Fruit fly (Drosophila melanogaster) whole organism, embryonic: ENCODE measurements around the gene Mdr65.

Experiments
- Ada2b ChIP-seq: fragments of 200-800 bp; sonication (Bioruptor generic); IDR thresholded peaks from 2 replicates; pipeline ENCODE4 v1.3.6; 2022; ENCODE audit warnings: missing biosample characterization, missing genetic modification characterization
- Atf-2 ChIP-seq: fragments of 200-800 bp; sonication (Bioruptor generic); optimal IDR thresholded peaks from 2 replicates; lab custom pipeline; 2016; ENCODE audit warnings: missing biosample characterization, missing genetic modification characterization
- C15 ChIP-seq: fragments of 200-800 bp; sonication (Bioruptor generic); IDR thresholded peaks from 3 replicates; pipeline ENCODE4 v1.3.6; 2022; ENCODE audit warnings: missing biosample characterization, missing genetic modification characterization
- CG10543 ChIP-seq: fragments of 200-800 bp; sonication (Bioruptor generic); optimal IDR thresholded peaks from 3 replicates; lab custom pipeline; 2017; ENCODE audit warnings: missing biosample characterization, mild to moderate bottlenecking, missing genetic modification characterization, moderate library complexity
- CG10959 ChIP-seq: fragments of 200-800 bp; sonication (Bioruptor generic); IDR thresholded peaks from 2 replicates; pipeline ENCODE4 v1.3.6; 2022; ENCODE audit warnings: missing biosample characterization, missing genetic modification characterization
- CG12104 ChIP-seq: fragments of 200-800 bp; sonication (Bioruptor generic); optimal IDR thresholded peaks from 3 replicates; lab custom pipeline; 2016; ENCODE audit warnings: missing biosample characterization, missing genetic modification characterization
- CG1233 ChIP-seq: fragments of 200-800 bp; sonication (Bioruptor generic); optimal IDR thresholded peaks from 4 replicates; lab custom pipeline; 2018; ENCODE audit warnings: missing biosample characterization, mild to moderate bottlenecking, missing genetic modification characterization
- CG12769 ChIP-seq: fragments of 200-800 bp; sonication (Bioruptor generic); optimal IDR thresholded peaks from 2 replicates; lab custom pipeline; 2019; ENCODE audit warnings: missing biosample characterization, mild to moderate bottlenecking, missing genetic modification characterization, moderate library complexity
- CG12942 ChIP-seq: fragments of 200-800 bp; sonication (Bioruptor generic); optimal IDR thresholded peaks from 3 replicates; lab custom pipeline; 2016; ENCODE audit warnings: missing biosample characterization, missing genetic modification characterization
- CG15073 ChIP-seq: fragments of 200-800 bp; sonication (Bioruptor generic); optimal IDR thresholded peaks from 2 replicates; lab custom pipeline; 2016; ENCODE audit warnings: missing biosample characterization, missing genetic modification characterization
- CG15479 ChIP-seq: fragments of 200-800 bp; sonication (Bioruptor generic); optimal IDR thresholded peaks from 3 replicates; lab custom pipeline; 2019; ENCODE audit warnings: missing biosample characterization, mild to moderate bottlenecking, missing genetic modification characterization, moderate library complexity
- CG1602 ChIP-seq: fragments of 200-800 bp; sonication (Bioruptor generic); optimal IDR thresholded peaks from 3 replicates; lab custom pipeline; 2016; ENCODE audit warnings: missing biosample characterization, missing genetic modification characterization
- CG17328 ChIP-seq: fragments of 200-800 bp; sonication (Bioruptor generic); IDR thresholded peaks from 2 replicates; pipeline ENCODE4 v1.3.6; 2022; ENCODE audit warnings: missing biosample characterization, missing genetic modification characterization
- CG17829 ChIP-seq: fragments of 200-800 bp; optimal IDR thresholded peaks from 2 replicates; lab custom pipeline; 2019; ENCODE audit warnings: missing biosample characterization, mild to moderate bottlenecking, missing genetic modification characterization, moderate library complexity
- CG30020 ChIP-seq: fragments of 200-800 bp; optimal IDR thresholded peaks from 2 replicates; lab custom pipeline; 2019; ENCODE audit warnings: missing biosample characterization, mild to moderate bottlenecking, missing genetic modification characterization, moderate library complexity
- CG6175 ChIP-seq: fragments of 200-800 bp; sonication (Bioruptor generic); IDR thresholded peaks from 3 replicates; pipeline ENCODE4 v1.3.6; 2022; ENCODE audit warnings: missing biosample characterization, missing genetic modification characterization
- CG7928 ChIP-seq: fragments of 200-800 bp; sonication (Bioruptor generic); optimal IDR thresholded peaks from 2 replicates; lab custom pipeline; 2017; ENCODE audit warnings: missing biosample characterization, mild to moderate bottlenecking, missing genetic modification characterization
- CG8089 ChIP-seq: fragments of 200-800 bp; sonication (Bioruptor generic); optimal IDR thresholded peaks from 3 replicates; lab custom pipeline; 2016; ENCODE audit warnings: missing biosample characterization, missing genetic modification characterization
- CG8924 ChIP-seq: fragments of 200-800 bp; optimal IDR thresholded peaks from 3 replicates; lab custom pipeline; 2019; ENCODE audit warnings: missing biosample characterization, mild to moderate bottlenecking, missing genetic modification characterization, moderate library complexity
- CG9437 ChIP-seq: fragments of 200-800 bp; sonication (Bioruptor generic); optimal IDR thresholded peaks from 2 replicates; lab custom pipeline; 2018; ENCODE audit warnings: missing biosample characterization, mild to moderate bottlenecking, missing genetic modification characterization
- CG9609 ChIP-seq: fragments of 200-800 bp; sonication (Bioruptor generic); optimal IDR thresholded peaks from 3 replicates; lab custom pipeline; 2016; ENCODE audit warnings: missing biosample characterization, missing genetic modification characterization
- CG9727 ChIP-seq: fragments of 200-800 bp; sonication (Bioruptor generic); optimal IDR thresholded peaks from 3 replicates; lab custom pipeline; 2017; ENCODE audit warnings: missing biosample characterization, mild to moderate bottlenecking, missing genetic modification characterization
- CG9817 ChIP-seq: fragments of 200-800 bp; sonication (Bioruptor generic); optimal IDR thresholded peaks from 2 replicates; lab custom pipeline; 2018; ENCODE audit warnings: missing biosample characterization, mild to moderate bottlenecking, missing genetic modification characterization, moderate library complexity
- CG9876 ChIP-seq: fragments of 200-800 bp; sonication (Bioruptor generic); optimal IDR thresholded peaks from 2 replicates; lab custom pipeline; 2016; ENCODE audit warnings: missing biosample characterization, missing genetic modification characterization
- Dad ChIP-seq: fragments of 200-800 bp; sonication (Bioruptor generic); optimal IDR thresholded peaks from 3 replicates; lab custom pipeline; 2016; ENCODE audit warnings: missing biosample characterization, missing genetic modification characterization
- Elba2 ChIP-seq: fragments of 200-800 bp; sonication (Bioruptor generic); optimal IDR thresholded peaks from 3 replicates; lab custom pipeline; 2016; ENCODE audit warnings: missing biosample characterization, missing genetic modification characterization
- HLH54F ChIP-seq: fragments of 200-800 bp; sonication (Bioruptor generic); optimal IDR thresholded peaks from 3 replicates; lab custom pipeline; 2016; ENCODE audit warnings: missing biosample characterization, missing genetic modification characterization
- HLHmδ ChIP-seq: fragments of 200-800 bp; sonication (Bioruptor generic); optimal IDR thresholded peaks from 2 replicates; lab custom pipeline; 2018; ENCODE audit warnings: missing biosample characterization, mild to moderate bottlenecking, missing genetic modification characterization, moderate library complexity
- HmgZ ChIP-seq: fragments of 200-800 bp; sonication (Bioruptor generic); optimal IDR thresholded peaks from 2 replicates; lab custom pipeline; 2018; ENCODE audit warnings: missing biosample characterization, mild to moderate bottlenecking, missing genetic modification characterization
- Lim3 ChIP-seq: fragments of 200-800 bp; sonication (Bioruptor generic); IDR thresholded peaks from 2 replicates; pipeline ENCODE4 v1.3.6; 2022; ENCODE audit warnings: missing biosample characterization, missing genetic modification characterization
- MTF-1 ChIP-seq: fragments of 200-800 bp; sonication (Bioruptor generic); optimal IDR thresholded peaks from 2 replicates; lab custom pipeline; 2018; ENCODE audit warnings: missing biosample characterization, mild to moderate bottlenecking, missing genetic modification characterization, borderline replicate concordance
- Med ChIP-seq: fragments of 200-800 bp; sonication (Bioruptor generic); peaks from one replicate; lab custom pipeline; 2016; ENCODE audit warnings: missing biosample characterization, missing genetic modification characterization, mild to moderate bottlenecking, inconsistent platforms, moderate library complexity
- Meics ChIP-seq: fragments of 200-800 bp; sonication (Bioruptor generic); optimal IDR thresholded peaks from 2 replicates; lab custom pipeline; 2017; ENCODE audit warnings: missing biosample characterization, mild to moderate bottlenecking, missing genetic modification characterization
- NFAT ChIP-seq: fragments of 200-800 bp; sonication (Bioruptor generic); IDR thresholded peaks from 2 replicates; pipeline ENCODE4 v1.3.6; 2022; ENCODE audit warnings: missing biosample characterization, missing genetic modification characterization
- amos ChIP-seq: fragments of 200-800 bp; sonication (Bioruptor generic); IDR thresholded peaks from 2 replicates; pipeline ENCODE4 v1.3.6; 2022; ENCODE audit warnings: missing biosample characterization, missing genetic modification characterization; ENCODE audit not compliant: partially characterized antibody
- bcd ChIP-seq: fragments of 200-800 bp; sonication (Bioruptor generic); optimal IDR thresholded peaks from 2 replicates; lab custom pipeline; 2017; ENCODE audit warnings: missing biosample characterization, mild to moderate bottlenecking, missing genetic modification characterization
- br ChIP-seq: fragments of >200 bp; optimal IDR thresholded peaks from 2 replicates; lab custom pipeline; 2017
- cad ChIP-seq: fragments of >200 bp; optimal IDR thresholded peaks from 2 replicates; lab custom pipeline; 2017; ENCODE audit warnings: missing biosample characterization, missing genetic modification characterization
- chif ChIP-seq, 2 experiments: fragments of 200-800 bp; sonication (Bioruptor generic); optimal IDR thresholded peaks; 3 replicates each; lab custom pipeline; 2016; ENCODE audit warnings: missing biosample characterization in 2 of 2, missing genetic modification characterization in 2 of 2
- ci ChIP-seq: fragments of 200-800 bp; sonication (Bioruptor generic); IDR thresholded peaks from 3 replicates; pipeline ENCODE4 v1.3.6; 2022; ENCODE audit warnings: missing biosample characterization, missing genetic modification characterization
- dimm ChIP-seq: fragments of 200-800 bp; sonication (Bioruptor generic); IDR thresholded peaks from 2 replicates; pipeline ENCODE4 v1.3.6; 2022; ENCODE audit warnings: missing biosample characterization, missing genetic modification characterization
- ems ChIP-seq: fragments of 200-800 bp; sonication (Bioruptor generic); optimal IDR thresholded peaks from 3 replicates; lab custom pipeline; 2016; ENCODE audit warnings: missing biosample characterization, missing genetic modification characterization
- gcm2 ChIP-seq: fragments of 200-800 bp; sonication (Bioruptor generic); optimal IDR thresholded peaks from 2 replicates; lab custom pipeline; 2016; ENCODE audit warnings: missing biosample characterization, missing genetic modification characterization
- grn ChIP-seq: fragments of 200-800 bp; sonication (Bioruptor generic); optimal IDR thresholded peaks from 3 replicates; lab custom pipeline; 2017; ENCODE audit warnings: missing biosample characterization, missing genetic modification characterization
- gsb ChIP-seq: fragments of 200-800 bp; sonication (Bioruptor generic); IDR thresholded peaks from 2 replicates; pipeline ENCODE4 v1.3.6; 2022; ENCODE audit warnings: missing biosample characterization, missing genetic modification characterization
- h ChIP-seq: fragments of >200 bp; optimal IDR thresholded peaks from 2 replicates; lab custom pipeline; 2017
- inv ChIP-seq: fragments of 200-800 bp; sonication (Bioruptor generic); IDR thresholded peaks from 2 replicates; pipeline ENCODE4 v1.3.6; 2022; ENCODE audit warnings: missing biosample characterization, missing genetic modification characterization; ENCODE audit not compliant: partially characterized antibody
- kah ChIP-seq: fragments of 200-800 bp; sonication (Bioruptor generic); optimal IDR thresholded peaks from 2 replicates; lab custom pipeline; 2018; ENCODE audit warnings: missing biosample characterization, mild to moderate bottlenecking, missing genetic modification characterization
- nau ChIP-seq: fragments of 200-800 bp; sonication (Bioruptor generic); optimal IDR thresholded peaks from 3 replicates; lab custom pipeline; 2017; ENCODE audit warnings: missing biosample characterization, mild to moderate bottlenecking, missing genetic modification characterization, missing genetic modification reagents
- pita ChIP-seq: fragments of 200-800 bp; sonication (Bioruptor generic); optimal IDR thresholded peaks from 2 replicates; lab custom pipeline; 2017; ENCODE audit warnings: missing biosample characterization, mild to moderate bottlenecking, missing genetic modification characterization
- sens ChIP-seq: fragments of 200-800 bp; sonication (Bioruptor generic); peaks from one replicate; lab custom pipeline; 2016; ENCODE audit warnings: missing biosample characterization, missing genetic modification characterization
- slbo ChIP-seq: fragments of 200-800 bp; sonication (Bioruptor generic); IDR thresholded peaks from 2 replicates; pipeline ENCODE4 v1.3.6; 2022; ENCODE audit warnings: missing biosample characterization, missing genetic modification characterization
- unc-4 ChIP-seq: fragments of 200-800 bp; sonication (Bioruptor generic); IDR thresholded peaks from 2 replicates; pipeline ENCODE4 v1.3.6; 2022; ENCODE audit warnings: missing biosample characterization, missing genetic modification characterization; ENCODE audit not compliant: partially characterized antibody

Gene Mdr65

dm6 chr3L:6217212-6217611, 28.3 kb downstream of the Mdr65 start (continued):
- TF ChIP-seq kah: peak; percentile 16
- TF ChIP-seq NFAT (GFP tag; lab: Robert Waterston, UW): no peak
- no peak for TF ChIP-seq CG15073
- TF ChIP-seq h (lab: Kevin White, UChicago): no peak
- no peak for TF ChIP-seq CG9876
- TF ChIP-seq Lim3: no peak
- TF ChIP-seq CG17328 (GFP tag; lab: Robert Waterston, UW): peak; percentile 89
- peak; percentile 61 for TF ChIP-seq CG1233
- TF ChIP-seq CG9817 (tag; lab: Kevin White, UChicago): peak; percentile 29
- TF ChIP-seq HLHmδ (GFP tag; lab: Kevin White, UChicago): no peak
- TF ChIP-seq dimm: 0 out of 2 replicates have a peak, but pooled peaks have one; percentile 32
- TF ChIP-seq CG6175 (GFP tag; lab: Robert Waterston, UW): no peak
- peak; percentile 76 for TF ChIP-seq CG9727
- TF ChIP-seq Elba2 (GFP tag; lab: Kevin White, UChicago): no peak
- no peak for TF ChIP-seq CG12769
- peak; percentile 41; the same call in 1 of the 2 replicates for TF ChIP-seq slbo (GFP tag; lab: Robert Waterston, UW)
- peak; percentile 37 for TF ChIP-seq CG12104
- no peak for TF ChIP-seq ems (GFP tag; lab: Kevin White, UChicago)
- TF ChIP-seq CG10959: peak; percentile 66; the same call in 1 of the 2 replicates
- TF ChIP-seq nau (GFP tag; lab: Kevin White, UChicago): no peak
- TF ChIP-seq bcd (GFP tag; lab: Kevin White, UChicago): peak; percentile 36
- peak; percentile 45 to 57 for TF ChIP-seq chif (GFP tag; optimal IDR thresholded peaks at IDR 0.05; lab: Kevin White, UChicago)
- peak; percentile 64 for TF ChIP-seq CG1602 (GFP tag; lab: Kevin White, UChicago)
- no peak for TF ChIP-seq CG9609 (GFP tag; lab: Kevin White, UChicago)
- TF ChIP-seq Atf-2 (GFP tag; lab: Kevin White, UChicago): peak; percentile 67
- TF ChIP-seq CG17829 (tag; lab: Kevin White, UChicago): peak; percentile 84
- no peak for TF ChIP-seq CG10543 (GFP tag; lab: Kevin White, UChicago)
- no peak for TF ChIP-seq CG15479 (GFP tag; lab: Kevin White, UChicago)
- TF ChIP-seq C15 (GFP tag; lab: Robert Waterston, UW): 0 out of 3 replicates have a peak, but pooled peaks have one; percentile 29
- TF ChIP-seq Med: peak; percentile 69
- peak; percentile 14 for TF ChIP-seq CG9437 (GFP tag; lab: Kevin White, UChicago)
- TF ChIP-seq CG7928 (GFP tag; lab: Kevin White, UChicago): no peak
- no peak for TF ChIP-seq gsb (GFP tag; lab: Robert Waterston, UW)
- TF ChIP-seq CG8089 (GFP tag; lab: Kevin White, UChicago): no peak
- peak; percentile 13 for TF ChIP-seq Dad
- no peak for TF ChIP-seq amos (GFP tag; lab: Robert Waterston, UW)
- peak; percentile 63 for TF ChIP-seq CG8924 (tag; lab: Kevin White, UChicago)
- TF ChIP-seq br: no peak
- no peak for TF ChIP-seq pita (GFP tag; lab: Kevin White, UChicago)
- TF ChIP-seq Ada2b: peak; percentile 39; the same call in 1 of the 2 replicates
- TF ChIP-seq CG12942: peak; percentile 26
- TF ChIP-seq HmgZ (tag; lab: Kevin White, UChicago): peak; percentile 22
- TF ChIP-seq MTF-1: peak; percentile 9
- no peak for TF ChIP-seq gcm2 (GFP tag; lab: Kevin White, UChicago)
- TF ChIP-seq unc-4: no peak
- TF ChIP-seq cad: no peak
- peak; percentile 94 for TF ChIP-seq sens (GFP tag; lab: Kevin White, UChicago)
- peak; percentile 84 for TF ChIP-seq ci (GFP tag; lab: Robert Waterston, UW)
- no peak for TF ChIP-seq inv (GFP tag; lab: Robert Waterston, UW)
- TF ChIP-seq grn (GFP tag; lab: Kevin White, UChicago): no peak
- TF ChIP-seq HLH54F (GFP tag; lab: Kevin White, UChicago): no peak
- TF ChIP-seq Meics (GFP tag; lab: Kevin White, UChicago): no peak
- peak; percentile 5 for TF ChIP-seq CG30020 (tag; lab: Kevin White, UChicago)
